Fruit fly (Drosophila melanogaster) whole organism, prepupa: ENCODE data around the gene CG14374.

Experiments used
- CG11294 ChIP-seq: fragments of 200-800 bp; sonication (Bioruptor generic); IDR thresholded peaks from 2 replicates; pipeline ENCODE4 v1.3.6; 2022; ENCODE audit warnings: missing biosample characterization, missing genetic modification characterization
- CG11762 ChIP-seq: fragments of 200-800 bp; sonication (Bioruptor generic); optimal IDR thresholded peaks from 3 replicates; lab custom pipeline; 2016; ENCODE audit warnings: missing biosample characterization, missing genetic modification characterization; ENCODE audit not compliant: insufficient read depth
- CG15336 ChIP-seq: fragments of 200-800 bp; sonication (Bioruptor generic); IDR thresholded peaks from 2 replicates; pipeline ENCODE4 v1.3.6; 2022; ENCODE audit warnings: missing biosample characterization, missing genetic modification characterization
- CG1621 ChIP-seq: fragments of 200-800 bp; sonication (Bioruptor generic); optimal IDR thresholded peaks from 3 replicates; lab custom pipeline; 2018; ENCODE audit warnings: missing biosample characterization, mild to moderate bottlenecking, missing genetic modification characterization
- CG16779 ChIP-seq: fragments of 200-800 bp; sonication (Bioruptor generic); optimal IDR thresholded peaks from 3 replicates; lab custom pipeline; 2017; ENCODE audit warnings: missing biosample characterization, mild to moderate bottlenecking, missing genetic modification characterization
- CG3032 ChIP-seq: fragments of 200-800 bp; optimal IDR thresholded peaks from 2 replicates; lab custom pipeline; 2019; ENCODE audit warnings: missing biosample characterization, mild to moderate bottlenecking, missing genetic modification characterization, moderate library complexity
- CG31627 ChIP-seq: fragments of 200-800 bp; sonication (Bioruptor generic); optimal IDR thresholded peaks from 3 replicates; lab custom pipeline; 2016; ENCODE audit warnings: missing biosample characterization, missing genetic modification characterization
- CG34406 ChIP-seq: fragments of 200-800 bp; sonication (Bioruptor generic); optimal IDR thresholded peaks from 3 replicates; lab custom pipeline; 2016; ENCODE audit warnings: missing biosample characterization, missing genetic modification characterization
- CG4318 ChIP-seq: fragments of 200-800 bp; sonication (Bioruptor generic); optimal IDR thresholded peaks from 3 replicates; lab custom pipeline; 2017; ENCODE audit warnings: missing biosample characterization, mild to moderate bottlenecking, missing genetic modification characterization
- CG6163 ChIP-seq: fragments of 200-800 bp; sonication (Bioruptor generic); IDR thresholded peaks from 3 replicates; pipeline ENCODE4 v1.3.6; 2022; ENCODE audit warnings: missing biosample characterization, missing genetic modification characterization
- CG6276 ChIP-seq: fragments of 200-800 bp; sonication (Bioruptor generic); optimal IDR thresholded peaks from 2 replicates; lab custom pipeline; 2017; ENCODE audit warnings: missing biosample characterization, mild to moderate bottlenecking, missing genetic modification characterization
- CG6792 ChIP-seq: fragments of 200-800 bp; sonication (Bioruptor generic); optimal IDR thresholded peaks from 3 replicates; lab custom pipeline; 2016; ENCODE audit warnings: missing biosample characterization, missing genetic modification characterization
- CG6808 ChIP-seq: fragments of 200-800 bp; sonication (Bioruptor generic); optimal IDR thresholded peaks from 3 replicates; lab custom pipeline; 2017; ENCODE audit warnings: missing biosample characterization, missing genetic modification characterization, mild to moderate bottlenecking, moderate library complexity, missing genetic modification reagents
- CG6854 ChIP-seq: fragments of 200-800 bp; sonication (Bioruptor generic); optimal IDR thresholded peaks from 2 replicates; lab custom pipeline; 2017; ENCODE audit warnings: missing biosample characterization, mild to moderate bottlenecking, missing genetic modification characterization
- CG7368 ChIP-seq: fragments of 200-800 bp; sonication (Bioruptor generic); optimal IDR thresholded peaks from 3 replicates; lab custom pipeline; 2016; ENCODE audit warnings: missing biosample characterization, missing genetic modification characterization
- CG8119 ChIP-seq: fragments of 200-800 bp; sonication (Bioruptor generic); IDR thresholded peaks from 3 replicates; pipeline ENCODE4 v1.3.6; 2022; ENCODE audit warnings: missing biosample characterization, missing genetic modification characterization
- CG8632 ChIP-seq: fragments of 200-800 bp; sonication (Bioruptor generic); optimal IDR thresholded peaks from 3 replicates; lab custom pipeline; 2016; ENCODE audit warnings: missing biosample characterization, missing genetic modification characterization
- Eip75B ChIP-seq: fragments of 200-800 bp; sonication (Bioruptor generic); optimal IDR thresholded peaks from 3 replicates; lab custom pipeline; 2016; ENCODE audit warnings: missing biosample characterization, missing genetic modification characterization
- Eip93F ChIP-seq: fragments of 200-800 bp; sonication (Bioruptor generic); optimal IDR thresholded peaks from 2 replicates; lab custom pipeline; 2016; ENCODE audit warnings: missing biosample characterization, mild to moderate bottlenecking, missing genetic modification characterization
- Gug ChIP-seq: fragments of 200-800 bp; sonication (Bioruptor generic); IDR thresholded peaks from 2 replicates; pipeline ENCODE4 v1.3.6; 2022; ENCODE audit warnings: missing biosample characterization, missing genetic modification characterization
- Hr39 ChIP-seq: fragments of 200-800 bp; sonication (Bioruptor generic); optimal IDR thresholded peaks from 2 replicates; lab custom pipeline; 2016; ENCODE audit warnings: missing biosample characterization, missing genetic modification characterization
- Hr4 ChIP-seq: fragments of 200-800 bp; sonication (Bioruptor generic); optimal IDR thresholded peaks from 3 replicates; lab custom pipeline; 2016; ENCODE audit warnings: missing biosample characterization, missing genetic modification characterization
- Lpt ChIP-seq: fragments of 200-800 bp; sonication (Bioruptor generic); optimal IDR thresholded peaks from 3 replicates; lab custom pipeline; 2016; ENCODE audit warnings: missing biosample characterization, missing genetic modification characterization
- Met ChIP-seq: fragments of 200-800 bp; sonication (Bioruptor generic); optimal IDR thresholded peaks from 3 replicates; lab custom pipeline; 2016; ENCODE audit warnings: missing biosample characterization, missing genetic modification characterization
- OdsH ChIP-seq: fragments of 200-800 bp; sonication (Bioruptor generic); optimal IDR thresholded peaks from 3 replicates; lab custom pipeline; 2016; ENCODE audit warnings: missing biosample characterization, missing genetic modification characterization
- Sox102F ChIP-seq: fragments of 200-800 bp; sonication (Bioruptor generic); optimal IDR thresholded peaks from 2 replicates; lab custom pipeline; 2016; ENCODE audit warnings: missing biosample characterization, mild to moderate bottlenecking, missing genetic modification characterization
- Sox14 ChIP-seq: fragments of 200-800 bp; sonication (Bioruptor generic); optimal IDR thresholded peaks from 3 replicates; lab custom pipeline; 2016; ENCODE audit warnings: missing biosample characterization, missing genetic modification characterization
- Sox15 ChIP-seq: fragments of 200-800 bp; sonication (Bioruptor generic); optimal IDR thresholded peaks from 3 replicates; lab custom pipeline; 2016; ENCODE audit warnings: missing biosample characterization, missing genetic modification characterization
- achi ChIP-seq: fragments of 200-800 bp; sonication (Bioruptor generic); optimal IDR thresholded peaks from 3 replicates; lab custom pipeline; 2016; ENCODE audit warnings: missing biosample characterization, missing genetic modification characterization
- cyc ChIP-seq: fragments of 200-800 bp; sonication (Bioruptor generic); optimal IDR thresholded peaks from 3 replicates; lab custom pipeline; 2016; ENCODE audit warnings: missing biosample characterization, missing genetic modification characterization
- dac ChIP-seq: fragments of 200-800 bp; sonication (Bioruptor generic); optimal IDR thresholded peaks from 2 replicates; lab custom pipeline; 2017; ENCODE audit warnings: missing biosample characterization, mild to moderate bottlenecking, missing genetic modification characterization
- dsx ChIP-seq: fragments of 200-800 bp; optimal IDR thresholded peaks from 3 replicates; lab custom pipeline; 2019; ENCODE audit warnings: missing biosample characterization, mild to moderate bottlenecking, missing genetic modification characterization, moderate library complexity; ENCODE audit not compliant: poor library complexity, severe bottlenecking
- eg ChIP-seq: fragments of 200-800 bp; sonication (Bioruptor generic); IDR thresholded peaks from 3 replicates; pipeline ENCODE4 v1.3.6; 2022; ENCODE audit warnings: missing biosample characterization, missing genetic modification characterization
- esn ChIP-seq: fragments of 200-800 bp; sonication (Bioruptor generic); optimal IDR thresholded peaks from 2 replicates; lab custom pipeline; 2016; ENCODE audit warnings: missing biosample characterization, mild to moderate bottlenecking, missing genetic modification characterization, moderate library complexity
- fd59A ChIP-seq: fragments of 200-800 bp; sonication (Bioruptor generic); optimal IDR thresholded peaks from 2 replicates; lab custom pipeline; 2017; ENCODE audit warnings: missing biosample characterization, mild to moderate bottlenecking, missing genetic modification characterization, missing genetic modification reagents
- fd85E ChIP-seq: fragments of 200-800 bp; sonication (Bioruptor generic); optimal IDR thresholded peaks from 3 replicates; lab custom pipeline; 2016; ENCODE audit warnings: missing biosample characterization, missing genetic modification characterization
- net ChIP-seq: fragments of 200-800 bp; sonication (Bioruptor generic); optimal IDR thresholded peaks from 3 replicates; lab custom pipeline; 2016; ENCODE audit warnings: missing biosample characterization, missing genetic modification characterization
- salr ChIP-seq, 2 experiments: fragments of 200-800 bp; sonication (Bioruptor generic); optimal IDR thresholded peaks; 3 replicates each; lab custom pipeline; 2016 to 2018; ENCODE audit warnings: missing biosample characterization in 2 of 2, missing genetic modification characterization in 2 of 2, mild to moderate bottlenecking in 1 of 2
- spab ChIP-seq: fragments of 200-800 bp; sonication (Bioruptor generic); optimal IDR thresholded peaks from 2 replicates; lab custom pipeline; 2017; ENCODE audit warnings: missing biosample characterization, mild to moderate bottlenecking, missing genetic modification characterization, missing genetic modification reagents
- ss ChIP-seq, 2 experiments: fragments of 200-800 bp; sonication (Bioruptor generic); optimal IDR thresholded peaks; 2 replicates in 1 of 2; 3 replicates in 1 of 2; lab custom pipeline; 2017 to 2018; ENCODE audit warnings: mild to moderate bottlenecking in 2 of 2, missing biosample characterization in 2 of 2, missing genetic modification characterization in 2 of 2, moderate library complexity in 1 of 2
- topi ChIP-seq: fragments of 200-800 bp; sonication (Bioruptor generic); optimal IDR thresholded peaks from 3 replicates; lab custom pipeline; 2016; ENCODE audit warnings: missing biosample characterization, missing genetic modification characterization

The CG14374 gene

DNA sequence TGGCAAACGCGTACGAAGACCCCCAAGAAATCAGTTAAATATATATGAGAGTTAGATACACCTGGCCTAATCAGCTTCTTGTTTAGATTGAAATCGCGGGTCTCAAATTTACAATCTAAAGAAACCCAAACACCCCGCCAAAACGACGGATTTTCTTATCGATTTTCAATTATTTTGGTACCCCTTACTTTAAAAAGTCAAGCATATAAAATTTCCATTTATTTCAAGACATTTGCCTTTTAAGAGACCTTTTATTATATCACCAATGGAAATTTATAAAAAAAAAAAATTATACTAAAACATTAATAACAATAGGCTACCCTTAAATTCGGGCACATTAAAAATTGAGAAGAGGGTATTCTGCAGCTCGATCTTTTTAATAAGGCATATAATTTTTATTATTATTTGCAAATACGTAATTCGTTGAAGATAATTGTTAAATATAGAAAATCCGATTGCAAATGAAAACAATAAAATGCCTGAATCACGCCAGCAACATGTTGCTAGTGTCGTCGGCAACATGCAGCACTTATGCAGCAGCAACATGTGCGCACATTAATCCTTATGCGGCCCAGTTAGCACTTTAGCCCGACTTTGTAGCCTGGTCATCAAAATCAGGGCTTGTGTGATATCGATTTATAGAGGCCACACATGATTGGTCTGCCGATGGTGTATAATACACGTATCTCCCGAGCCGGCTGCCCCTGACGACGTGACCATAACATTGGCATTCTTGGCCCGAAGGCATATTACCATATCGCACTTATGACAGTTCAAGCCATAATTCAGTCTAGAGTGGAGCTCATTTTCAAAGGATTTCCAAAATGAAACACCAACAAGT lies 24.9 kb downstream of the CG14374 start, which contains the start of the genes Lip3 and CG34309 (continued):
- TF ChIP-seq dac (GFP tag; lab: Kevin White, UChicago) (no peak), CG6854 (GFP tag; lab: Kevin White, UChicago) (no peak), CG6276 (no peak), net (GFP tag; lab: Kevin White, UChicago) (no peak), Lpt (GFP tag; lab: Kevin White, UChicago) (no peak), CG8632 (GFP tag; lab: Kevin White, UChicago) (no peak), Met (GFP tag; lab: Kevin White, UChicago) (peak; percentile 70), achi (GFP tag; lab: Kevin White, UChicago) (peak; percentile 9), CG3032 (tag; lab: Kevin White, UChicago) (no peak), Hr4 (GFP tag; lab: Kevin White, UChicago) (no peak), fd59A (GFP tag; lab: Kevin White, UChicago) (no peak), Sox15 (GFP tag; lab: Kevin White, UChicago) (no peak), ss (GFP tag; optimal IDR thresholded peaks at IDR 0.05; lab: Kevin White, UChicago) (no peak)
- TF ChIP-seq, all 60 proteins: peak for 20

DNA sequence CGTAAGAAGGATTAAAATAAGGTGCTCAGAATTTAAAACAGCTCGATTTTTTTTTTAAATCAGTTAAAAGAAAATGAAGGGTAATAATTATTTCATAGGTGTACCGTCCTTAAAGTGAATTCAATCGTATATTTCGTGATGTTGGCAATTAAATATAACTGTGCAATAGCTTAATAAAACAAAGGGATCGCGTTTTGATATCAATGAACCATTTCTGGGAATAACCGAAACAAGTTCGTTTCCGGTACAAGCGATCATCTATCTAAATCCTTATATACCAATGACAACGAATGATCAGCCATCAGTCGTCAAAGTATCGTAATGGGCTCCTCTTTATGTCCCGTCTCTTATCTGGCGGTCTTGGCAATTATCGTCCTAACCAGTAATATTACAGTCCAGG lies 27.6 kb downstream of the CG14374 start, which contains the start of gene CheA87a:
Gene CheA87a (plus strand): TSS at position 301 of the 400 bp plus-strand sequence.
- TF ChIP-seq CG1621 (tag; lab: Kevin White, UChicago) (no peak), dac (GFP tag; lab: Kevin White, UChicago) (no peak), ss (GFP tag; optimal IDR thresholded peaks at IDR 0.05; lab: Kevin White, UChicago) (no peak)
- TF ChIP-seq, all 60 proteins: peak for 0

DNA sequence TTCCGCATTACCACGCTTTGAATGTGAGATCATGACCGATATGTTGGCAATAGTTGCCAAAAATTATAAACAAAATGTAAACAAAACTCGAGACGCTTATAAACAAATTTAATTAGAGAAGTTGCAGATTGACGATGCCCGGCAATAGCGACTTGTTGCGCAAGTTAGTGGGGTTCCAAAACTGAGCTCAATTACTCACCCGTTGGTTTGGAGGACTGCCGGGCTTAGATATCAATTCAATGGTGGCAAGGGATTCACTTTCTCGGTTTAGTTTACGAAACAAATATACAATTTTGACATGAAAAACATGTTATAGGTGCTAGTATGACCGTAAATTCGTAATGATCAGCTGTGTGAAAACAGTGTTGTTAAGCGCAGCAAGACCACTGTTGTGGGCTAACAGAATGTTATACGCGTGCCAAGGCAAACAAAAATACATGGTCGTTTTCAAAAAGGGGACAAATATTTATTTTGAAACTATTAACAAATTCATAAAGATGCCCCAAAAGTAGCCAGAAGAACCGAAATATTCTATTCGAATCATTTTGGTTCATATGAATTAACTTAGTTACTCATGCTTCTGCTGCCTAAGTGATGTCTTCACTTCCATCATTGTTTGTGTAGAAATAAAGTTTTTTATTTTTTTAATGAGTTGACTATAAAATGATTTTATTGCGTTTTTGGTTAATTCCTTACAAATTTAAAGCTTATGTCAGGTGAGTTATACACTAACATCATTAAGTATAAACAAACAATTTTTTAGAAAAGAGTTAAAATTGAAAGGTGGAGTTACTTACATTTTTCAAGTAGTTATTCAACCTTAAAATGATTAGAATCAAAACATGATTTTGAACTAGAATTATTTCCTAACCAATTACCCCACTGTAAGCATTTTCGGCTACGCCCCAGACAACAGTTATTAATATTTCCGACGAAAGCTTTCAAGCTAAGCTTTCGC lies 30.1 kb downstream of the CG14374 start, which contains the start of gene Elp6:
Gene Elp6 (minus strand): TSS at position 350 of the 958 bp plus-strand sequence.
- TF ChIP-seq CG15336 (GFP tag; lab: Robert Waterston, UW): peak; percentile 60
- peak; percentile 79 for TF ChIP-seq CG6808 (GFP tag; lab: Kevin White, UChicago)
- TF ChIP-seq net (GFP tag; lab: Kevin White, UChicago): peak; percentile 84
- TF ChIP-seq Eip93F (GFP tag; lab: Kevin White, UChicago): no peak
- peak; percentile 70 for TF ChIP-seq CG7368 (GFP tag; lab: Kevin White, UChicago)
- peak; percentile 87 for TF ChIP-seq Hr39 (GFP tag; lab: Kevin White, UChicago)
- peak; percentile 90 for TF ChIP-seq Eip75B (GFP tag; lab: Kevin White, UChicago)
- TF ChIP-seq fd85E (GFP tag; lab: Kevin White, UChicago): no peak
- TF ChIP-seq CG6792 (GFP tag; lab: Kevin White, UChicago): peak; percentile 80
- TF ChIP-seq topi (GFP tag; lab: Kevin White, UChicago): peak; percentile 89
- peak; percentile 94 for TF ChIP-seq esn (GFP tag; lab: Kevin White, UChicago)
- TF ChIP-seq CG16779 (tag; lab: Kevin White, UChicago): peak; percentile 21
- TF ChIP-seq spab (GFP tag; lab: Kevin White, UChicago): peak; percentile 79
- peak; percentile 89 for TF ChIP-seq Hr4 (GFP tag; lab: Kevin White, UChicago)
- peak; percentile 54 for TF ChIP-seq dsx (GFP tag; lab: Kevin White, UChicago)
- peak; percentile 60 for TF ChIP-seq Gug
- peak; percentile 29; the same call in 1 of the 2 replicates for TF ChIP-seq CG11294 (GFP tag; lab: Robert Waterston, UW)
- peak; percentile 85 for TF ChIP-seq OdsH (GFP tag; lab: Kevin White, UChicago)
- TF ChIP-seq CG3032 (tag; lab: Kevin White, UChicago): peak; percentile 66
- TF ChIP-seq CG34406 (GFP tag; lab: Kevin White, UChicago): peak; percentile 82
- TF ChIP-seq Sox15 (GFP tag; lab: Kevin White, UChicago): peak; percentile 86
- TF ChIP-seq ss (GFP tag; optimal IDR thresholded peaks at IDR 0.05; lab: Kevin White, UChicago): peak in 1 of 2 experiments; percentile 73
- TF ChIP-seq Sox102F: peak; percentile 79
- TF ChIP-seq fd59A (GFP tag; lab: Kevin White, UChicago): peak; percentile 72
- peak; percentile 56; the same call in 2 of the 3 replicates for TF ChIP-seq CG8119 (GFP tag; lab: Robert Waterston, UW)
- TF ChIP-seq CG11762: peak; percentile 87
- TF ChIP-seq CG6163 (GFP tag; lab: Robert Waterston, UW): peak; percentile 73
- peak in 1 of 2 experiments; percentile 93 for TF ChIP-seq salr (GFP tag; optimal IDR thresholded peaks at IDR 0.05; lab: Kevin White, UChicago)
- peak; percentile 84 for TF ChIP-seq cyc (GFP tag; lab: Kevin White, UChicago)
- peak; percentile 81 for TF ChIP-seq eg
- TF ChIP-seq Sox14 (GFP tag; lab: Kevin White, UChicago): peak; percentile 86
- TF ChIP-seq CG31627 (GFP tag; lab: Kevin White, UChicago): peak; percentile 90
- TF ChIP-seq CG4318 (GFP tag; lab: Kevin White, UChicago): peak; percentile 81
- TF ChIP-seq Met (GFP tag; lab: Kevin White, UChicago): peak; percentile 85
